Worm (Caenorhabditis elegans): ENCODE data around the gene F09F9.2.

DNA sequence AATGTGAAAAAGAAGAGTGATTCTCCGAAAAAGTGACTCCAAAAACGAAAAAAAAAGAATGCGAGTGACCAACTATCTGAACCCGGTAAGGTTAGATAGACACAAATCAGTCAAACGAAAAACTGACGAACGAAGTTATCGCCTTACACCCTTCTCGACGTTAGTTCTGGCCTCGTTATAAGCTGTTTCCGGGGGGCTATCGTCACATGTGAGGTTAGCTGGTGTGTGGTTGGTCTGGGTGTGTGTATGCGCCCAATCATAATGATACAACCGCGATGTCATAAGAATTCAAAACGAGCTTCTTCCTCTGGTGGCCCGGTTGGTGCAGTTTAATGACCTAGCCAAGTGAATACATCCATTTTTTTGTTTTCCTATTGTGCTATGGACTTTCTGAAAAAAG is 25.8 kb downstream of the F09F9.2 start:
- TF ChIP-seq snpc-4 (tag; optimal IDR thresholded peaks at IDR 0.05) (no peak), unc-39 (tag; optimal IDR thresholded peaks at IDR 0.05) (no peak), egl-27 (tag; optimal IDR thresholded peaks at IDR 0.05) (no peak), blmp-1 (tag; optimal IDR thresholded peaks at IDR 0.05; ENCODE audit: insufficient read depth) (no peak), ceh-16 (tag; optimal IDR thresholded peaks at IDR 0.05) (no peak), nhr-12 (tag; optimal IDR thresholded peaks at IDR 0.05) (no peak), ama-1 (optimal IDR thresholded peaks at IDR 0.05) (no peak), elt-1 (tag; optimal IDR thresholded peaks at IDR 0.05) (no peak), lin-39 (tag; optimal IDR thresholded peaks at IDR 0.05) (no peak), ztf-4 (tag; optimal IDR thresholded peaks at IDR 0.05) (no peak), nhr-23 (tag; optimal IDR thresholded peaks at IDR 0.05) (no peak)

Data from whole organism, L2 larva.